Fruit fly (Drosophila melanogaster): ENCODE measurements around the gene mbo.

mbo gene

dm6 chr3R:12678850-12679249, at the start of gene mbo:
mbo (minus strand) TSS chr3R:12679052.
- TF ChIP-seq Myb (GFP tag; optimal IDR thresholded peaks at IDR 0.05) = peak; percentile 13
- peak; percentile 85 for TF ChIP-seq stwl (tag; optimal IDR thresholded peaks at IDR 0.05)
- TF ChIP-seq chm (GFP tag; IDR thresholded peaks at IDR 0.05) = no peak
- peak; percentile 38 for TF ChIP-seq MESR4 (GFP tag; optimal IDR thresholded peaks at IDR 0.05)
- peak; percentile 34 for TF ChIP-seq trem (tag; optimal IDR thresholded peaks at IDR 0.05)
- TF ChIP-seq Dp (GFP tag; optimal IDR thresholded peaks at IDR 0.05) = peak; percentile 36
- TF ChIP-seq h (optimal IDR thresholded peaks at IDR 0.05) = no peak
- peak; percentile 35; the same call in 1 of the 2 replicates for TF ChIP-seq E2f2 (GFP tag; IDR thresholded peaks at IDR 0.05)
- TF ChIP-seq pzg (GFP tag; optimal IDR thresholded peaks at IDR 0.05) = peak; percentile 25
- peak; percentile 74 for TF ChIP-seq CG15601 (tag; optimal IDR thresholded peaks at IDR 0.05)
- no peak for TF ChIP-seq NFAT (GFP tag; IDR thresholded peaks at IDR 0.05)
- TF ChIP-seq CG9797 (GFP tag; optimal IDR thresholded peaks at IDR 0.05) = peak; percentile 55
- TF ChIP-seq MBD-R2 (GFP tag; IDR thresholded peaks at IDR 0.05) = peak; percentile 81
- peak; percentile 3 for TF ChIP-seq Med (GFP tag)
- peak; percentile 76 for TF ChIP-seq gfzf (GFP tag; optimal IDR thresholded peaks at IDR 0.05)
- no peak for TF ChIP-seq CG14014 (GFP tag; IDR thresholded peaks at IDR 0.05)

dm6 chr3R:12727944-12728649, 49.2 kb upstream of the mbo start:
- TF ChIP-seq CG2116 (GFP tag; optimal IDR thresholded peaks at IDR 0.05) = no peak
- TF ChIP-seq dan (GFP tag; IDR thresholded peaks at IDR 0.05) = no peak
- peak; percentile 44; the same call in 1 of the 3 replicates for TF ChIP-seq Optix (GFP tag; IDR thresholded peaks at IDR 0.05)
- TF ChIP-seq CG11456 (GFP tag; IDR thresholded peaks at IDR 0.05) = peak; percentile 51; the same call in 1 of the 3 replicates
- peak; percentile 60 for TF ChIP-seq CG18599 (GFP tag; optimal IDR thresholded peaks at IDR 0.05)
- no peak for TF ChIP-seq CG3838 (GFP tag; optimal IDR thresholded peaks at IDR 0.05)
- no peak for TF ChIP-seq CG8765 (GFP tag; IDR thresholded peaks at IDR 0.05)
- no peak for TF ChIP-seq kah (GFP tag; optimal IDR thresholded peaks at IDR 0.05)
- no peak for TF ChIP-seq gsb-n (tag; optimal IDR thresholded peaks at IDR 0.05)
- peak; percentile 24; the same call in 1 of the 2 replicates for TF ChIP-seq CG32772 (GFP tag; IDR thresholded peaks at IDR 0.05)
- no peak for TF ChIP-seq lbe (GFP tag; optimal IDR thresholded peaks at IDR 0.05)
- TF ChIP-seq ind (GFP tag; optimal IDR thresholded peaks at IDR 0.05) = peak; percentile 24
- no peak for TF ChIP-seq fu2 (GFP tag; optimal IDR thresholded peaks at IDR 0.05)
- no peak for TF ChIP-seq tll (GFP tag; optimal IDR thresholded peaks at IDR 0.05)
- no peak for TF ChIP-seq Dip3 (GFP tag; optimal IDR thresholded peaks at IDR 0.05)
- TF ChIP-seq CG9932 (GFP tag; IDR thresholded peaks at IDR 0.05) = no peak
- peak; percentile 22; the same call in 1 of the 2 replicates for TF ChIP-seq Oaz (GFP tag; IDR thresholded peaks at IDR 0.05)
- peak; percentile 44; the same call in 1 of the 2 replicates for TF ChIP-seq Xrp1 (GFP tag; IDR thresholded peaks at IDR 0.05)
- peak; percentile 8 for TF ChIP-seq az2 (GFP tag; optimal IDR thresholded peaks at IDR 0.05)
- 0 out of 2 replicates have a peak, but pooled peaks have one; percentile 19 for TF ChIP-seq seq (GFP tag; IDR thresholded peaks at IDR 0.05)
- TF ChIP-seq onecut (GFP tag; IDR thresholded peaks at IDR 0.05) = peak; percentile 22; the same call in 1 of the 2 replicates
- peak; percentile 32 for TF ChIP-seq unpg (GFP tag; optimal IDR thresholded peaks at IDR 0.05)
- TF ChIP-seq CG6765 (GFP tag; optimal IDR thresholded peaks at IDR 0.05) = peak; percentile 2
- TF ChIP-seq abd-A (tag; optimal IDR thresholded peaks at IDR 0.05) = peak; percentile 14
- peak; percentile 33; the same call in 1 of the 2 replicates for TF ChIP-seq CG9215 (GFP tag; IDR thresholded peaks at IDR 0.05)
- TF ChIP-seq cas (GFP tag; IDR thresholded peaks at IDR 0.05) = no peak
- TF ChIP-seq chn (GFP tag; optimal IDR thresholded peaks at IDR 0.05) = no peak
- TF ChIP-seq usp (GFP tag; optimal IDR thresholded peaks at IDR 0.05) = no peak
- no peak for TF ChIP-seq en (GFP tag; optimal IDR thresholded peaks at IDR 0.05)
- no peak for TF ChIP-seq CG10565 (GFP tag; optimal IDR thresholded peaks at IDR 0.05)
- no peak for TF ChIP-seq eyg (GFP tag; optimal IDR thresholded peaks at IDR 0.05)
- TF ChIP-seq CG14050 (GFP tag; IDR thresholded peaks at IDR 0.05) = peak; percentile 36; the same call in 2 of the 3 replicates
- TF ChIP-seq hkb (optimal IDR thresholded peaks at IDR 0.05) = no peak
- TF ChIP-seq hkb (GFP tag; IDR thresholded peaks at IDR 0.05) = peak; percentile 24; the same call in 1 of the 2 replicates
